Worm (Caenorhabditis elegans) whole organism, L4 larva: ENCODE measurements around the gene arx-6.

Source experiments
- ZK546.5 ChIP-seq, 2 experiments: sonication (generic microtip); optimal IDR thresholded peaks; 2 replicates each; lab custom pipeline; 2017; ENCODE audit warnings: missing biosample characterization in 2 of 2, missing genetic modification characterization in 2 of 2
- attf-4 ChIP-seq: sonication (generic microtip); optimal IDR thresholded peaks from 3 replicates; lab custom pipeline; 2017; ENCODE audit warnings: missing biosample characterization, missing genetic modification characterization
- ceh-82 ChIP-seq: sonication (generic microtip); optimal IDR thresholded peaks from 2 replicates; lab custom pipeline; 2017; ENCODE audit warnings: missing biosample characterization, missing genetic modification characterization
- hmg-1.1 ChIP-seq: fragments of 200-800 bp; sonication (Bioruptor generic); IDR thresholded peaks from 2 replicates; pipeline ENCODE4 v1.3.6; 2022; ENCODE audit warnings: missing genetic modification reagents, missing genetic modification characterization, missing compliant biosample characterization
- lin-13 ChIP-seq: fragments of 150-350 bp; optimal IDR thresholded peaks from 2 replicates; lab custom pipeline; 2014; ENCODE audit warnings: missing biosample characterization, missing genetic modification reagents, missing genetic modification characterization
- mdl-1 ChIP-seq, 2 experiments: fragments of 150-350 bp in 1 of 2; sonication (generic microtip) in 1 of 2; optimal IDR thresholded peaks; 2 replicates each; lab custom pipeline; 2014 to 2017; ENCODE audit warnings: missing biosample characterization in 2 of 2, missing genetic modification characterization in 2 of 2
- nhr-6 ChIP-seq: fragments of 150-350 bp; optimal IDR thresholded peaks from 2 replicates; lab custom pipeline; 2014; ENCODE audit warnings: missing biosample characterization, missing genetic modification characterization
- nhr-76 ChIP-seq: fragments of 150-350 bp; optimal IDR thresholded peaks from 2 replicates; lab custom pipeline; 2014; ENCODE audit warnings: missing biosample characterization, missing genetic modification characterization

- TF ChIP-seq mdl-1 (tag; optimal IDR thresholded peaks at IDR 0.05; lab: Kevin White, UChicago) (no peak), nhr-76 (tag; lab: Kevin White, UChicago) (no peak), hmg-1.1 (no peak), ceh-82 (tag; lab: Kevin White, UChicago) (no peak), ZK546.5 (tag; optimal IDR thresholded peaks at IDR 0.05; lab: Kevin White, UChicago) (no peak), attf-4 (tag; lab: Kevin White, UChicago) (no peak), lin-13 (GFP tag; lab: Kevin White, UChicago) (no peak), nhr-6 (no peak)
These were observed 21.8 kb downstream of the arx-6 start, which contains the start of gene tag-340 for ce11 chrIII:4900260-4900659.
